Worm (Caenorhabditis elegans) whole organism, mixed stage, embryonic: Measurements from ENCODE around the gene selt-1.1.

Experiments
- elt-1 ChIP-seq: sonication (generic microtip); optimal IDR thresholded peaks from 2 replicates; lab custom pipeline; 2017; ENCODE audit warnings: missing genetic modification characterization, mild to moderate bottlenecking, missing compliant biosample characterization, antibody characterized with exemption, moderate library complexity, borderline replicate concordance; ENCODE audit not compliant: insufficient read depth
- ham-2 ChIP-seq: fragments of 200-800 bp; sonication (Bioruptor generic); optimal IDR thresholded peaks from 2 replicates; lab custom pipeline; 2018; ENCODE audit warnings: mild to moderate bottlenecking, missing genetic modification characterization, missing compliant biosample characterization
- lin-13 ChIP-seq: fragments of 150-350 bp; optimal IDR thresholded peaks from 2 replicates; lab custom pipeline; 2014; ENCODE audit warnings: missing biosample characterization, missing genetic modification characterization
- lsy-2 ChIP-seq: fragments of 150-350 bp; optimal IDR thresholded peaks from 2 replicates; lab custom pipeline; 2014; ENCODE audit warnings: missing biosample characterization, missing genetic modification characterization
- mab-5 ChIP-seq: fragments of 150-350 bp; optimal IDR thresholded peaks from 2 replicates; lab custom pipeline; 2014; ENCODE audit warnings: missing biosample characterization, missing genetic modification characterization
- nhr-28 ChIP-seq: fragments of 150-350 bp; optimal IDR thresholded peaks from 2 replicates; lab custom pipeline; 2014; ENCODE audit warnings: missing biosample characterization, missing genetic modification characterization
- pha-4 ChIP-seq: fragments of 150-350 bp; optimal IDR thresholded peaks from 2 replicates; lab custom pipeline; 2018; ENCODE audit warnings: missing biosample characterization, missing genetic modification reagents, missing genetic modification characterization
- snpc-4 ChIP-seq: fragments of 150-350 bp; optimal IDR thresholded peaks from 2 replicates; lab custom pipeline; 2014; ENCODE audit warnings: missing biosample characterization, missing genetic modification characterization
- unc-39 ChIP-seq: fragments of 150-350 bp; optimal IDR thresholded peaks from 2 replicates; lab custom pipeline; 2014; ENCODE audit warnings: missing biosample characterization, missing genetic modification characterization

- TF ChIP-seq ham-2 (GFP tag; lab: Kevin White, UChicago) (no peak), mab-5 (tag; lab: Kevin White, UChicago) (no peak), lin-13 (tag; lab: Kevin White, UChicago) (no peak), snpc-4 (no peak), nhr-28 (tag; lab: Kevin White, UChicago) (no peak), unc-39 (no peak), pha-4 (tag; lab: Kevin White, UChicago) (no peak), elt-1 (tag; lab: Kevin White, UChicago) (no peak), lsy-2 (tag; lab: Kevin White, UChicago) (no peak)
Measured at ce11 chrX:11554522-11554921, 8.2 kb upstream of the selt-1.1 start.
